Worm (Caenorhabditis elegans) whole organism, L4/young adult: ENCODE measurements around the gene T24C12.3.

Source experiments
- W03F9.2 ChIP-seq: fragments of 150-350 bp; optimal IDR thresholded peaks from 2 replicates; lab custom pipeline; 2014; ENCODE audit warnings: missing biosample characterization, missing genetic modification characterization
- him-1 ChIP-seq: sonication (generic microtip); optimal IDR thresholded peaks from 2 replicates; lab custom pipeline; 2016; ENCODE audit warnings: missing genotype, missing genetic modification reagents, missing genetic modification characterization, missing compliant biosample characterization

- TF ChIP-seq W03F9.2 (no peak), him-1 (tag; lab: Kevin White, UChicago) (no peak)
Measured at ce11 chrX:2214454-2214853, 10.8 kb upstream of the T24C12.3 start.
